Worm (Caenorhabditis elegans): ENCODE data around the gene rbm-26.

ce11 chrIII:5737708-5738107, 26.4 kb downstream of the rbm-26 start, which contains the start of gene B0244.6:
- no peak for TF ChIP-seq zag-1 (tag; optimal IDR thresholded peaks at IDR 0.05)
- TF ChIP-seq ZK546.5 (tag; optimal IDR thresholded peaks at IDR 0.05): no peak
- TF ChIP-seq unc-62 (GFP tag; optimal IDR thresholded peaks at IDR 0.05): no peak

Measured in whole organism, L2 larva.